Fruit fly (Drosophila melanogaster) whole organism, embryonic: ENCODE data around the gene nan.

Source experiments
- CG10267 ChIP-seq: fragments of 200-800 bp; sonication (Bioruptor generic); optimal IDR thresholded peaks from 2 replicates; lab custom pipeline; 2018; ENCODE audit warnings: missing biosample characterization, mild to moderate bottlenecking, missing genetic modification characterization, moderate library complexity
- CG10979 ChIP-seq: fragments of 200-800 bp; sonication (Bioruptor generic); optimal IDR thresholded peaks from 2 replicates; lab custom pipeline; 2018; ENCODE audit warnings: missing biosample characterization, mild to moderate bottlenecking, missing genetic modification characterization, moderate library complexity
- CG12659 ChIP-seq: fragments of 200-800 bp; sonication (Bioruptor generic); optimal IDR thresholded peaks from 3 replicates; lab custom pipeline; 2017; ENCODE audit warnings: mild to moderate bottlenecking, missing biosample characterization, missing genetic modification reagents, missing genetic modification characterization
- CG14050 ChIP-seq: fragments of 200-800 bp; sonication (Bioruptor generic); IDR thresholded peaks from 3 replicates; pipeline ENCODE4 v1.3.6; 2022; ENCODE audit warnings: missing biosample characterization, missing genetic modification characterization
- CG14710 ChIP-seq: fragments of 200-800 bp; sonication (Bioruptor generic); optimal IDR thresholded peaks from 3 replicates; lab custom pipeline; 2019; ENCODE audit warnings: missing biosample characterization, mild to moderate bottlenecking, missing genetic modification characterization, moderate library complexity
- CG15269 ChIP-seq: fragments of 200-800 bp; sonication (Bioruptor generic); optimal IDR thresholded peaks from 2 replicates; lab custom pipeline; 2018; ENCODE audit warnings: missing biosample characterization, mild to moderate bottlenecking, missing genetic modification characterization, moderate library complexity
- CG1647 ChIP-seq: fragments of 200-800 bp; sonication (Bioruptor generic); optimal IDR thresholded peaks from 3 replicates; lab custom pipeline; 2016; ENCODE audit warnings: missing biosample characterization, missing genetic modification characterization
- CG16863 ChIP-seq: fragments of 200-800 bp; sonication (Bioruptor generic); optimal IDR thresholded peaks from 3 replicates; lab custom pipeline; 2016; ENCODE audit warnings: missing biosample characterization, missing genetic modification characterization
- CG18619 ChIP-seq: fragments of 200-800 bp; sonication (Bioruptor generic); optimal IDR thresholded peaks from 3 replicates; lab custom pipeline; 2017; ENCODE audit warnings: missing biosample characterization, mild to moderate bottlenecking, missing genetic modification characterization
- CG2712 ChIP-seq: fragments of 200-800 bp; optimal IDR thresholded peaks from 3 replicates; lab custom pipeline; 2019; ENCODE audit warnings: missing biosample characterization, mild to moderate bottlenecking, missing genetic modification characterization, moderate library complexity
- CG31441 ChIP-seq: fragments of 200-800 bp; sonication (Bioruptor generic); IDR thresholded peaks from 2 replicates; pipeline ENCODE4 v1.3.6; 2022; ENCODE audit warnings: missing biosample characterization, missing genetic modification characterization
- CG32532 ChIP-seq: fragments of 200-800 bp; sonication (Bioruptor generic); IDR thresholded peaks from 2 replicates; pipeline ENCODE4 v1.3.6; 2022; ENCODE audit warnings: missing biosample characterization, missing genetic modification characterization
- CG4424 ChIP-seq: fragments of 200-800 bp; sonication (Bioruptor generic); optimal IDR thresholded peaks from 3 replicates; lab custom pipeline; 2016; ENCODE audit warnings: missing biosample characterization, missing genetic modification characterization
- CG5180 ChIP-seq: fragments of 200-800 bp; sonication (Bioruptor generic); optimal IDR thresholded peaks from 3 replicates; lab custom pipeline; 2017; ENCODE audit warnings: missing biosample characterization, missing genetic modification characterization, mild to moderate bottlenecking, moderate library complexity, missing genetic modification reagents
- CG7556 ChIP-seq: fragments of 200-800 bp; sonication (Bioruptor generic); optimal IDR thresholded peaks from 2 replicates; lab custom pipeline; 2017; ENCODE audit warnings: missing biosample characterization, mild to moderate bottlenecking, missing genetic modification characterization
- D ChIP-seq, 2 experiments: fragments of 200-800 bp in 1 of 2; fragments of >200 bp in 1 of 2; sonication (Bioruptor generic) in 1 of 2; optimal IDR thresholded peaks; 2 replicates in 1 of 2; 3 replicates in 1 of 2; lab custom pipeline; 2017; ENCODE audit warnings: mild to moderate bottlenecking in 1 of 2, missing biosample characterization in 1 of 2, missing genetic modification characterization in 1 of 2, missing genetic modification reagents in 1 of 2
- D19B ChIP-seq: fragments of 200-800 bp; sonication (Bioruptor generic); optimal IDR thresholded peaks from 2 replicates; lab custom pipeline; 2017; ENCODE audit warnings: missing biosample characterization, mild to moderate bottlenecking, missing genetic modification characterization
- Deaf1 ChIP-seq: fragments of 200-800 bp; optimal IDR thresholded peaks from 3 replicates; lab custom pipeline; 2019; ENCODE audit warnings: missing biosample characterization, mild to moderate bottlenecking, missing genetic modification characterization, moderate library complexity
- H2.0 ChIP-seq: fragments of 200-800 bp; sonication (Bioruptor generic); IDR thresholded peaks from 2 replicates; pipeline ENCODE4 v1.3.6; 2022; ENCODE audit warnings: missing biosample characterization, missing genetic modification characterization
- HHEX ChIP-seq: fragments of 200-800 bp; sonication (Bioruptor generic); optimal IDR thresholded peaks from 3 replicates; lab custom pipeline; 2017; ENCODE audit warnings: missing biosample characterization, mild to moderate bottlenecking, missing genetic modification characterization, missing genetic modification reagents
- HLH54F ChIP-seq: fragments of 200-800 bp; sonication (Bioruptor generic); optimal IDR thresholded peaks from 3 replicates; lab custom pipeline; 2016; ENCODE audit warnings: missing biosample characterization, missing genetic modification characterization
- Hsf ChIP-seq: fragments of 200-800 bp; sonication (Bioruptor generic); optimal IDR thresholded peaks from 3 replicates; lab custom pipeline; 2016; ENCODE audit warnings: missing biosample characterization, missing genetic modification characterization
- Mes4 ChIP-seq: fragments of 200-800 bp; sonication (Bioruptor generic); optimal IDR thresholded peaks from 2 replicates; lab custom pipeline; 2016; ENCODE audit warnings: missing biosample characterization, missing genetic modification characterization
- Pdp1 ChIP-seq, 2 experiments: fragments of 200-800 bp; sonication (Bioruptor generic); optimal IDR thresholded peaks; 3 replicates each; lab custom pipeline; 2016; ENCODE audit warnings: missing biosample characterization in 2 of 2, missing genetic modification characterization in 2 of 2, mild to moderate bottlenecking in 1 of 2, moderate library complexity in 1 of 2
- Ptx1 ChIP-seq: fragments of 200-800 bp; sonication (Bioruptor generic); IDR thresholded peaks from 2 replicates; pipeline ENCODE4 v1.3.6; 2022; ENCODE audit warnings: missing biosample characterization, missing genetic modification characterization
- Xrp1 ChIP-seq: fragments of 200-800 bp; sonication (Bioruptor generic); IDR thresholded peaks from 2 replicates; pipeline ENCODE4 v1.3.6; 2022; ENCODE audit warnings: missing biosample characterization, missing genetic modification characterization
- al ChIP-seq: fragments of 200-800 bp; sonication (Bioruptor generic); IDR thresholded peaks from 2 replicates; pipeline ENCODE4 v1.3.6; 2022; ENCODE audit warnings: missing biosample characterization, missing genetic modification characterization
- bigmax ChIP-seq: fragments of 200-800 bp; sonication (Bioruptor generic); optimal IDR thresholded peaks from 2 replicates; lab custom pipeline; 2018; ENCODE audit warnings: missing biosample characterization, mild to moderate bottlenecking, missing genetic modification characterization
- bowl ChIP-seq: fragments of 200-800 bp; sonication (Bioruptor generic); IDR thresholded peaks from 2 replicates; pipeline ENCODE4 v1.3.6; 2022; ENCODE audit warnings: missing biosample characterization, missing genetic modification characterization
- chm ChIP-seq: fragments of 200-800 bp; sonication (Bioruptor generic); IDR thresholded peaks from 2 replicates; pipeline ENCODE4 v1.3.6; 2022; ENCODE audit warnings: missing biosample characterization, missing genetic modification characterization
- ci ChIP-seq: fragments of 200-800 bp; sonication (Bioruptor generic); IDR thresholded peaks from 3 replicates; pipeline ENCODE4 v1.3.6; 2022; ENCODE audit warnings: missing biosample characterization, missing genetic modification characterization
- crol ChIP-seq: fragments of 200-800 bp; sonication (Bioruptor generic); IDR thresholded peaks from 2 replicates; pipeline ENCODE4 v1.3.6; 2022; ENCODE audit warnings: missing biosample characterization, missing genetic modification characterization
- dmrt11E ChIP-seq: fragments of 200-800 bp; sonication (Bioruptor generic); optimal IDR thresholded peaks from 3 replicates; lab custom pipeline; 2018; ENCODE audit warnings: missing biosample characterization, mild to moderate bottlenecking, missing genetic modification characterization, moderate library complexity
- dmrt99B ChIP-seq: fragments of 200-800 bp; sonication (Bioruptor generic); optimal IDR thresholded peaks from 2 replicates; lab custom pipeline; 2018; ENCODE audit warnings: missing biosample characterization, mild to moderate bottlenecking, missing genetic modification characterization, moderate library complexity
- gem ChIP-seq: fragments of 200-800 bp; sonication (Bioruptor generic); optimal IDR thresholded peaks from 2 replicates; lab custom pipeline; 2019; ENCODE audit warnings: missing biosample characterization, mild to moderate bottlenecking, missing genetic modification characterization, moderate library complexity
- ind ChIP-seq: fragments of 200-800 bp; sonication (Bioruptor generic); optimal IDR thresholded peaks from 3 replicates; lab custom pipeline; 2016; ENCODE audit warnings: missing biosample characterization, missing genetic modification characterization
- lilli ChIP-seq: fragments of 200-800 bp; sonication (Bioruptor generic); optimal IDR thresholded peaks from 3 replicates; lab custom pipeline; 2016; ENCODE audit warnings: missing biosample characterization, missing genetic modification characterization
- nau ChIP-seq: fragments of 200-800 bp; sonication (Bioruptor generic); optimal IDR thresholded peaks from 3 replicates; lab custom pipeline; 2017; ENCODE audit warnings: missing biosample characterization, mild to moderate bottlenecking, missing genetic modification characterization, missing genetic modification reagents
- nerfin-1 ChIP-seq: fragments of 200-800 bp; sonication (Bioruptor generic); optimal IDR thresholded peaks from 3 replicates; lab custom pipeline; 2019; ENCODE audit warnings: missing biosample characterization, mild to moderate bottlenecking, missing genetic modification characterization, moderate library complexity
- pan ChIP-seq, 4 experiments: fragments of >200 bp in 3 of 4; fragments of 200-800 bp in 1 of 4; sonication (Bioruptor generic) in 1 of 4; optimal IDR thresholded peaks in 3 of 4; IDR thresholded peaks in 1 of 4; 2 replicates each; pipeline versions ENCODE4 v1.3.6 to Lab custom; 2017 to 2022; ENCODE audit warnings: missing biosample characterization in 2 of 4, missing genetic modification characterization in 2 of 4, mixed read lengths in 1 of 4
- pho ChIP-seq: fragments of 200-800 bp; sonication (Bioruptor generic); optimal IDR thresholded peaks from 2 replicates; lab custom pipeline; 2016; ENCODE audit warnings: missing biosample characterization, missing genetic modification characterization
- phol ChIP-seq: fragments of 200-800 bp; sonication (Bioruptor generic); optimal IDR thresholded peaks from 3 replicates; lab custom pipeline; 2018; ENCODE audit warnings: missing biosample characterization, mild to moderate bottlenecking, missing genetic modification characterization, moderate library complexity
- prd ChIP-seq, 3 experiments: fragments of >200 bp in 2 of 3; fragments of 200-800 bp in 1 of 3; sonication (Bioruptor generic) in 1 of 3; optimal IDR thresholded peaks in 2 of 3; IDR thresholded peaks in 1 of 3; 2 replicates in 2 of 3; 3 replicates in 1 of 3; pipeline versions ENCODE4 v1.3.6 to Lab custom; 2017 to 2022; ENCODE audit warnings: missing biosample characterization in 1 of 3, missing genetic modification characterization in 1 of 3
- pros ChIP-seq: fragments of 200-800 bp; sonication (Bioruptor generic); optimal IDR thresholded peaks from 3 replicates; lab custom pipeline; 2019; ENCODE audit warnings: missing biosample characterization, mild to moderate bottlenecking, missing genetic modification characterization, moderate library complexity
- sc ChIP-seq, 3 experiments: fragments of >200 bp in 2 of 3; fragments of 200-800 bp in 1 of 3; sonication (Bioruptor generic) in 1 of 3; optimal IDR thresholded peaks; 2 replicates in 2 of 3; 3 replicates in 1 of 3; lab custom pipeline; 2017; ENCODE audit warnings: mild to moderate bottlenecking in 1 of 3, missing biosample characterization in 1 of 3, missing genetic modification characterization in 1 of 3, missing genetic modification reagents in 1 of 3
- sr ChIP-seq: fragments of 200-800 bp; sonication (Bioruptor generic); IDR thresholded peaks from 3 replicates; pipeline ENCODE4 v1.3.6; 2022; ENCODE audit warnings: missing biosample characterization, missing genetic modification characterization
- stc ChIP-seq: fragments of 200-800 bp; sonication (Bioruptor generic); IDR thresholded peaks from 2 replicates; pipeline ENCODE4 v1.3.6; 2022; ENCODE audit warnings: missing biosample characterization, missing genetic modification characterization
- trem ChIP-seq: fragments of 200-800 bp; optimal IDR thresholded peaks from 3 replicates; lab custom pipeline; 2019; ENCODE audit warnings: missing biosample characterization, mild to moderate bottlenecking, missing genetic modification characterization, moderate library complexity

The nan gene

DNA sequence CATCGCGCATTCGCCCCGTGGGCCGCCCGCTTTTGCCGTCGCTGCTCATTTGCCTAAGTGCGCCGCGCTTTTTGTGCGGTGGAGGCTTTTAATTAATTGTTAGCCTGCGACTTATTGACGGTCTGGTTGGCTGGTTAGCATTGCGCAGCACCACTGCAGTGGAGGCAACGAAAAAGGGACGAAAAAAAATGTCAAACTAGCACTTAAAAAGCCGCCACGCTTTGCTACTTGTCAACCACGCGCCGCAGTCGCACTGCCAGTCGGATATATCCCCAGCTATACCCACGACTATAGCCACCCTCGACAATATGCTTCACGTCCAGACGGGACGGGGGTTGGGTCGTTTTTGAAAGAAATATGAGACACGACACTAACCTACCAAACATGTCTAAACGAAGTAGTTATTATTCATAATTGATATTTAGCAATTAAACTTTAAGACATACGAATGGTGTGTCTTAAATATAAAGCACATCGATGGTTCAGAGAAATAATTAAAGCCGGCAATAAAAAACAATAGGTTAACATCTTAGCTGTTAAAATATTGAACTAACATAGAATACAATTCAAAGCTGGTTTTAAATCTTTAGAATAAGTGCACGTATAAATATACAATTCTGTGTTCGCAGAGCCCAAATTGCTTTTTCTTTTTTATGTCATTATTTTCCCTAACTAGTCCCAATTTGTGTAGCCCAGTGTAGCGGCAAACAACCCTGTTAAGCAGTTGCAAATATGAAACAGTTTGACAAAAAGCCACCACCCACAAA, 17.1 kb downstream of the nan start (continued):
- TF ChIP-seq CG32532 (no peak), lilli (GFP tag; lab: Kevin White, UChicago) (no peak), pros (peak; percentile 7), CG7556 (GFP tag; lab: Kevin White, UChicago) (peak; percentile 72), dmrt11E (tag; lab: Kevin White, UChicago) (peak; percentile 60), CG16863 (no peak), phol (tag; lab: Kevin White, UChicago) (peak; percentile 66), nau (GFP tag; lab: Kevin White, UChicago) (peak; percentile 31), D19B (GFP tag; lab: Kevin White, UChicago) (no peak), pan (optimal IDR thresholded peaks at IDR 0.05; lab: Kevin White, UChicago) (no peak), pan (GFP tag; optimal IDR thresholded peaks at IDR 0.05 in 1 of 2, IDR thresholded peaks at IDR 0.05 in 1 of 2) (no peak), CG4424 (peak; percentile 32), ind (GFP tag; lab: Kevin White, UChicago) (no peak), sr (GFP tag; lab: Robert Waterston, UW) (no peak), Hsf (GFP tag; lab: Kevin White, UChicago) (peak; percentile 61), bigmax (GFP tag; lab: Kevin White, UChicago) (no peak), nerfin-1 (tag; lab: Kevin White, UChicago) (peak; percentile 48), chm (peak; percentile 45; the same call in 1 of the 2 replicates), HHEX (GFP tag; lab: Kevin White, UChicago) (peak; percentile 10), CG12659 (peak; percentile 66), Deaf1 (tag; lab: Kevin White, UChicago) (peak; percentile 10), CG14710 (tag; lab: Kevin White, UChicago) (peak; percentile 69), CG1647 (no peak), HLH54F (peak; percentile 38), sc (optimal IDR thresholded peaks at IDR 0.05; lab: Kevin White, UChicago) (no peak), sc (GFP tag; optimal IDR thresholded peaks at IDR 0.05; lab: Kevin White, UChicago) (peak; percentile 25), prd (optimal IDR thresholded peaks at IDR 0.05; lab: Kevin White, UChicago) (no peak), prd (GFP tag; IDR thresholded peaks at IDR 0.05; lab: Robert Waterston, UW) (no peak), bowl (no peak), Mes4 (GFP tag; lab: Kevin White, UChicago) (peak; percentile 24), al (GFP tag; lab: Robert Waterston, UW) (no peak), trem (tag; lab: Kevin White, UChicago) (peak; percentile 24), CG31441 (GFP tag; lab: Robert Waterston, UW) (peak; percentile 53; the same call in 1 of the 2 replicates), CG2712 (tag; lab: Kevin White, UChicago) (peak; percentile 68), CG14050 (no peak), Pdp1 (GFP tag; optimal IDR thresholded peaks at IDR 0.05; lab: Kevin White, UChicago) (no peak), ci (peak; percentile 20; the same call in 1 of the 3 replicates), CG18619 (GFP tag; lab: Kevin White, UChicago) (peak; percentile 49), CG15269 (tag; lab: Kevin White, UChicago) (peak; percentile 31)

DNA sequence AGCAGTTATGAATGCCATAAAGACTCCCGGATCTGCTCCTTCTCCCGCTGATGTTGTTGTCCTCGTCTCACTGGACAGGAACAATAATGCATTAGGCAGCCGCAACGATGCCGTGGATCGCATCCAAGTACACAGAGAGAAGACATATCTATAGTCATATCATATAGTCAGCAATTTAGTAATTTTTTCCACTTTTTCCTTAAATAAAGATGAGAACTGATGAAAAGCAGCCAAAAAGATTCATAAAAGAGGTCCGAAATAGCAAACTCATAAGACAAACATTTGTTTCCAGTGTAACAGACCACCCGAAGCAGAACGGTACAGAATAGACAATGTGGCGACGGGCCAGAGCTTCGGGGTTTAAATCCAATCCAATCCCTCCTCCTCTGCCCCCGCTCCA, 18.9 kb downstream of the nan start:
- TF ChIP-seq CG10979 = peak; percentile 53
- TF ChIP-seq dmrt99B (tag; lab: Kevin White, UChicago) = peak; percentile 19
- peak; percentile 2 for TF ChIP-seq CG10267 (tag; lab: Kevin White, UChicago)
- no peak for TF ChIP-seq crol (GFP tag; lab: Robert Waterston, UW)
- TF ChIP-seq ind (GFP tag; lab: Kevin White, UChicago) = peak; percentile 0
- peak; percentile 57; the same call in 1 of the 2 replicates for TF ChIP-seq Xrp1 (GFP tag; lab: Robert Waterston, UW)
- peak; percentile 17 for TF ChIP-seq CG4424
- TF ChIP-seq D (optimal IDR thresholded peaks at IDR 0.05; lab: Kevin White, UChicago) = no peak
- peak; percentile 81 for TF ChIP-seq D (GFP tag; optimal IDR thresholded peaks at IDR 0.05; lab: Kevin White, UChicago)
- peak; percentile 23 for TF ChIP-seq gem (tag; lab: Kevin White, UChicago)
- TF ChIP-seq Ptx1 = 0 out of 2 replicates have a peak, but pooled peaks have one; percentile 6
- no peak for TF ChIP-seq CG5180
- TF ChIP-seq H2.0 (GFP tag; lab: Robert Waterston, UW) = no peak
- peak; percentile 19; the same call in 1 of the 2 replicates for TF ChIP-seq stc (GFP tag; lab: Robert Waterston, UW)
- TF ChIP-seq pho = no peak
